Fruit fly (Drosophila melanogaster): Measurements from ENCODE around the gene CG5681.

Gene CG5681

dm6 chr2L:17988955-17989354 is 2.8 kb downstream of the CG5681 start:
- no peak for TF ChIP-seq CG13204 (GFP tag; optimal IDR thresholded peaks at IDR 0.05)
- no peak for TF ChIP-seq Ets98B (GFP tag; IDR thresholded peaks at IDR 0.05)
- TF ChIP-seq CG10348 (GFP tag; IDR thresholded peaks at IDR 0.05) = no peak
- no peak for TF ChIP-seq Pif1B (GFP tag; optimal IDR thresholded peaks at IDR 0.05)
- TF ChIP-seq CG8301 (tag; optimal IDR thresholded peaks at IDR 0.05) = no peak
- TF ChIP-seq CG15710 (tag; optimal IDR thresholded peaks at IDR 0.05) = no peak
- no peak for TF ChIP-seq gl (tag; optimal IDR thresholded peaks at IDR 0.05)
- TF ChIP-seq CG4496 (GFP tag; IDR thresholded peaks at IDR 0.05) = no peak
- no peak for TF ChIP-seq rn (GFP tag; IDR thresholded peaks at IDR 0.05)
- TF ChIP-seq CG12605 (GFP tag; IDR thresholded peaks at IDR 0.05) = no peak
- TF ChIP-seq Pif1A (GFP tag; optimal IDR thresholded peaks at IDR 0.05) = no peak
- no peak for TF ChIP-seq CG17806 (tag; optimal IDR thresholded peaks at IDR 0.05)
- TF ChIP-seq D1 (tag; optimal IDR thresholded peaks at IDR 0.05) = no peak
- TF ChIP-seq CG14655 (GFP tag; optimal IDR thresholded peaks at IDR 0.05) = no peak
- TF ChIP-seq CG9948 (tag; optimal IDR thresholded peaks at IDR 0.05) = no peak

dm6 chr2L:17990118-17990517 is 3.9 kb downstream of the CG5681 start, which contains the start of gene Prosbeta5R2:
Prosbeta5R2 (plus strand) TSS chr2L:17990418.
- no peak for TF ChIP-seq Snoo (tag; optimal IDR thresholded peaks at IDR 0.05)
- no peak for TF ChIP-seq CG8301 (tag; optimal IDR thresholded peaks at IDR 0.05)
- no peak for TF ChIP-seq CG15710 (tag; optimal IDR thresholded peaks at IDR 0.05)
- no peak for TF ChIP-seq rn (GFP tag; IDR thresholded peaks at IDR 0.05)

- no peak for TF ChIP-seq Pif1B (GFP tag; optimal IDR thresholded peaks at IDR 0.05)
- TF ChIP-seq EcR (GFP tag; optimal IDR thresholded peaks at IDR 0.05) = no peak
- TF ChIP-seq CG17806 (tag; optimal IDR thresholded peaks at IDR 0.05) = no peak
- TF ChIP-seq D1 (tag; optimal IDR thresholded peaks at IDR 0.05) = no peak
- TF ChIP-seq Ets98B (GFP tag; IDR thresholded peaks at IDR 0.05) = no peak
- no peak for TF ChIP-seq gl (tag; optimal IDR thresholded peaks at IDR 0.05)
- TF ChIP-seq CG32121 (GFP tag; IDR thresholded peaks at IDR 0.05) = no peak
- TF ChIP-seq CG13204 (GFP tag; optimal IDR thresholded peaks at IDR 0.05) = no peak
- no peak for TF ChIP-seq CG14655 (GFP tag; optimal IDR thresholded peaks at IDR 0.05)
- TF ChIP-seq CG9948 (tag; optimal IDR thresholded peaks at IDR 0.05) = no peak
- no peak for TF ChIP-seq CG8159 (tag; optimal IDR thresholded peaks at IDR 0.05)
- no peak for TF ChIP-seq Pif1A (GFP tag; optimal IDR thresholded peaks at IDR 0.05)
- no peak for TF ChIP-seq CG8301 (tag; optimal IDR thresholded peaks at IDR 0.05)
- TF ChIP-seq CG15710 (tag; optimal IDR thresholded peaks at IDR 0.05) = no peak
- no peak for TF ChIP-seq fd96Ca (GFP tag; IDR thresholded peaks at IDR 0.05)
- TF ChIP-seq CG4496 (GFP tag; IDR thresholded peaks at IDR 0.05) = no peak
Measured at dm6 chr2L:17990771-17991170, 4.6 kb downstream of the CG5681 start.

dm6 chr2L:18002149-18002548 is 15.9 kb downstream of the CG5681 start:
- TF ChIP-seq CG8301 (tag; optimal IDR thresholded peaks at IDR 0.05) (no peak), CG12605 (GFP tag; IDR thresholded peaks at IDR 0.05) (no peak), rn (GFP tag; IDR thresholded peaks at IDR 0.05) (no peak), EcR (GFP tag; optimal IDR thresholded peaks at IDR 0.05) (peak; percentile 69)

- TF ChIP-seq CG15710 (tag; optimal IDR thresholded peaks at IDR 0.05) (peak; percentile 76), CG17806 (tag; optimal IDR thresholded peaks at IDR 0.05) (peak; percentile 81), CG9948 (tag; optimal IDR thresholded peaks at IDR 0.05) (peak; percentile 76), CG32121 (GFP tag; IDR thresholded peaks at IDR 0.05) (peak; percentile 95), rn (GFP tag; IDR thresholded peaks at IDR 0.05) (peak; percentile 89), CG8159 (tag; optimal IDR thresholded peaks at IDR 0.05) (peak; percentile 76), CG8301 (tag; optimal IDR thresholded peaks at IDR 0.05) (peak; percentile 75), CG10348 (GFP tag; IDR thresholded peaks at IDR 0.05) (peak; percentile 53; the same call in 1 of the 2 replicates), CG4496 (GFP tag; IDR thresholded peaks at IDR 0.05) (peak; percentile 93), fd96Ca (GFP tag; IDR thresholded peaks at IDR 0.05) (peak; percentile 87), Snoo (tag; optimal IDR thresholded peaks at IDR 0.05) (peak; percentile 62), EcR (GFP tag; optimal IDR thresholded peaks at IDR 0.05) (peak; percentile 23), CG34367 (tag; optimal IDR thresholded peaks at IDR 0.05) (peak; percentile 58), Pif1B (GFP tag; optimal IDR thresholded peaks at IDR 0.05) (peak; percentile 68), D1 (tag; optimal IDR thresholded peaks at IDR 0.05) (peak; percentile 1), CG14655 (GFP tag; optimal IDR thresholded peaks at IDR 0.05) (peak; percentile 80), Pif1A (GFP tag; optimal IDR thresholded peaks at IDR 0.05) (peak; percentile 53), gl (tag; optimal IDR thresholded peaks at IDR 0.05) (peak; percentile 14), Ets98B (GFP tag; IDR thresholded peaks at IDR 0.05) (peak; percentile 91), CG12605 (GFP tag; IDR thresholded peaks at IDR 0.05) (peak; percentile 82), CG13204 (GFP tag; optimal IDR thresholded peaks at IDR 0.05) (peak; percentile 45)
Measured at dm6 chr2L:18003028-18003836, 17.0 kb downstream of the CG5681 start.

- peak; percentile 75 for TF ChIP-seq fd96Ca (GFP tag; IDR thresholded peaks at IDR 0.05)
- peak; percentile 36 for TF ChIP-seq CG34367 (tag; optimal IDR thresholded peaks at IDR 0.05)
- no peak for TF ChIP-seq CG13204 (GFP tag; optimal IDR thresholded peaks at IDR 0.05)
- TF ChIP-seq CG17806 (tag; optimal IDR thresholded peaks at IDR 0.05) = peak; percentile 49
- no peak for TF ChIP-seq CG12605 (GFP tag; IDR thresholded peaks at IDR 0.05)
- TF ChIP-seq CG4496 (GFP tag; IDR thresholded peaks at IDR 0.05) = peak; percentile 39; the same call in 2 of the 3 replicates
- TF ChIP-seq CG32121 (GFP tag; IDR thresholded peaks at IDR 0.05) = no peak
- peak; percentile 45; the same call in 1 of the 2 replicates for TF ChIP-seq Ets98B (GFP tag; IDR thresholded peaks at IDR 0.05)
- peak; percentile 45 for TF ChIP-seq CG8159 (tag; optimal IDR thresholded peaks at IDR 0.05)
- peak; percentile 83 for TF ChIP-seq CG14655 (GFP tag; optimal IDR thresholded peaks at IDR 0.05)
- no peak for TF ChIP-seq gl (tag; optimal IDR thresholded peaks at IDR 0.05)
- TF ChIP-seq Pif1A (GFP tag; optimal IDR thresholded peaks at IDR 0.05) = peak; percentile 55
- peak; percentile 29 for TF ChIP-seq Pif1B (GFP tag; optimal IDR thresholded peaks at IDR 0.05)
- no peak for TF ChIP-seq D1 (tag; optimal IDR thresholded peaks at IDR 0.05)
- TF ChIP-seq CG9948 (tag; optimal IDR thresholded peaks at IDR 0.05) = peak; percentile 67
- TF ChIP-seq CG15710 (tag; optimal IDR thresholded peaks at IDR 0.05) = no peak
- TF ChIP-seq EcR (GFP tag; optimal IDR thresholded peaks at IDR 0.05) = no peak
- TF ChIP-seq CG10348 (GFP tag; IDR thresholded peaks at IDR 0.05) = no peak
- no peak for TF ChIP-seq Snoo (tag; optimal IDR thresholded peaks at IDR 0.05)
- TF ChIP-seq rn (GFP tag; IDR thresholded peaks at IDR 0.05) = no peak; the same call in 1 of the 2 replicates
- peak; percentile 80 for TF ChIP-seq CG8301 (tag; optimal IDR thresholded peaks at IDR 0.05)
Measured at dm6 chr2L:18005481-18005880, 19.3 kb downstream of the CG5681 start.

Measured in whole organism, pupa.